Worm (Caenorhabditis elegans): ENCODE results near the gene dao-6.

dao-6 gene

DNA sequence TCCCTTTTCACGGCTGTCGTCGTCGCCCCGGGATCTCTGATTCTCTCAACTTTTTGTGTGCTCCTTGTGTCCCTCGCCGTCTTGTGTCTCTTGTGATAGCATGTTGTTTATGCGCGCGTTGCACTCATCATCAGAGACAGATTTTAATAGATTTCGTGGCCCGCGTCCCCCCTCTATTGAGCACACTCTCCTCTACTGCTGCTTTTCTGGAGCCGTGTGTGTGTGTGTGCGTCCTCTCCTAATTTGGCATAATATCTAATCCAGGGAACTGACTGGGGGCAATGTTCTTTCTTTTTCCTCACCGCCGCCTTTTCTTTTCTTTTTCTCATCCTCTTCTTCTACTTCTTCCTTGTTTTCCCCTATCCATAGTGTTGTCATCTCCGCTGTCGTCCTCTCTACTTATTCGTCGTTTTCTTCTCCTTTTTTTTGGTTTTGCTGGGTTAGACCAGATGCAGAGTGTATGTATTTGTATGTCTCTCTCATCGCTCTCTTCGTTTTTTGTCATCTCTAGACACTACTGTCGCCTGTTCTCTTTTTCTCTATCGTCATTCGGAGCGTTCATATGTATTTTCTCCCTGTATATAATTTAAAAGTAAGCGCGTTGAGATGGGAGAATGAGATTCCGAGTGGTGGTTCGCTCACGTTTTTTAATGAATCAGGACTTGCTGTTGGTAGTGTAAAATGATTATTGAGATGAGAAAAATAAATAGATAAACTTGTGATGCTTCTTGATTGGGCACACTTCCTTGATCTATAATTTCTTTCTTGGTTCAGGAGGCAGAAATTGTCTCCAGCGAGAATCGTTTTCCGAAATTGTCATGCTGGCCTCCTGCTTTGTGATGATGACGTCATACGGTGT lies 32.0 kb downstream of the dao-6 start (continued):
- TF ChIP-seq skn-1 (tag; optimal IDR thresholded peaks at IDR 0.05), result no peak
- TF ChIP-seq fkh-2 (tag; optimal IDR thresholded peaks at IDR 0.05), result no peak
- no peak for TF ChIP-seq ztf-11 (tag; optimal IDR thresholded peaks at IDR 0.05)
- TF ChIP-seq nhr-237 (tag; optimal IDR thresholded peaks at IDR 0.05), result no peak
- peak; percentile 12 for TF ChIP-seq elt-2 (tag; optimal IDR thresholded peaks at IDR 0.05)
- no peak for TF ChIP-seq sea-2 (GFP tag; optimal IDR thresholded peaks at IDR 0.05)
- no peak for TF ChIP-seq lsy-12 (tag; optimal IDR thresholded peaks at IDR 0.05)
- TF ChIP-seq egl-27 (tag; optimal IDR thresholded peaks at IDR 0.05), result no peak

DNA sequence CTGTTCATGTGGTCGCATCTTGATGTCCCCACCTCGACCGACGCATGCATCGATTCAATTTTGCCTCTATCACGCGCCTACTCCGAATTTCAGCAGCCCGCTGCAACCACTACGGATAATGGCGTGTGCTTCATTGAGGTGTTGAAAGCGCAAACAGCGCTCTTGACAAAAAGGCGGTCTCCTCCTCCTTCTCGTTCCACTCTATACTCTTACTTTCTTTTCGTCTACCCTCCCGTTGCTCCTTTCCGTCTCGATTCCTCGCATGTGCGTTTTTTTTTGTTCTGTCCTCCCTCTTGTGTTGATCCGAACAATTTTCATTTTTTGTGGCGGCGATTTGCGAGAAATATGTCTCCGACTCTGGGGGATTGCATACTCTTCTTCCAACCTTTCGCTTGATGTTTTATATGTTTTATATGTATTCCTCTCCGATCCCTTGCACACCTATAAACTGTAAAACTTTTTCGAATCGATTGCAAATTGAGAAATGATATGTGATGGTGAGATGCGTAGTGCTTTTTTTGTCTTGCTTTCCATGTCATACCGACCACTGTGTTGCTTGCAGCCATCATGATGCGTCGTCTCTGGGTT lies 33.2 kb downstream of the dao-6 start:
- TF ChIP-seq ama-1 (optimal IDR thresholded peaks at IDR 0.05), result no peak
- TF ChIP-seq elt-1 (tag; optimal IDR thresholded peaks at IDR 0.05), result no peak
- TF ChIP-seq egl-27 (tag; optimal IDR thresholded peaks at IDR 0.05), result no peak
- TF ChIP-seq unc-62 (GFP tag; optimal IDR thresholded peaks at IDR 0.05), result peak; percentile 6
- peak; percentile 6 for TF ChIP-seq elt-2 (tag; optimal IDR thresholded peaks at IDR 0.05)
- TF ChIP-seq egl-5 (tag; optimal IDR thresholded peaks at IDR 0.05), result no peak
- no peak for TF ChIP-seq nhr-12 (tag; optimal IDR thresholded peaks at IDR 0.05)
- TF ChIP-seq tbx-2 (tag; optimal IDR thresholded peaks at IDR 0.05), result no peak
- no peak for TF ChIP-seq R02D3.7 (tag; optimal IDR thresholded peaks at IDR 0.05)
- no peak for TF ChIP-seq mml-1 (tag; optimal IDR thresholded peaks at IDR 0.05)
- TF ChIP-seq pqm-1 (tag; optimal IDR thresholded peaks at IDR 0.05), result no peak
- TF ChIP-seq mdl-1 (tag; optimal IDR thresholded peaks at IDR 0.05), result no peak
- no peak for TF ChIP-seq nhr-25 (tag; optimal IDR thresholded peaks at IDR 0.05)
- no peak for TF ChIP-seq nhr-23 (tag; optimal IDR thresholded peaks at IDR 0.05)
- TF ChIP-seq hmg-11 (tag; optimal IDR thresholded peaks at IDR 0.05), result peak; percentile 28
- no peak for TF ChIP-seq ceh-16 (tag; optimal IDR thresholded peaks at IDR 0.05)
- TF ChIP-seq jun-1 (tag; optimal IDR thresholded peaks at IDR 0.05), result no peak
- no peak for TF ChIP-seq lsy-12 (tag; optimal IDR thresholded peaks at IDR 0.05)
- no peak for TF ChIP-seq nhr-67 (tag; optimal IDR thresholded peaks at IDR 0.05)
- no peak for TF ChIP-seq elt-3 (tag; optimal IDR thresholded peaks at IDR 0.05)
- TF ChIP-seq sea-2 (GFP tag; optimal IDR thresholded peaks at IDR 0.05), result no peak
- no peak for TF ChIP-seq nhr-77 (tag; optimal IDR thresholded peaks at IDR 0.05)
- no peak for TF ChIP-seq lin-15B (tag; optimal IDR thresholded peaks at IDR 0.05)
- no peak for TF ChIP-seq ceh-82 (tag; optimal IDR thresholded peaks at IDR 0.05)
- peak; percentile 68 for TF ChIP-seq pha-4 (tag; optimal IDR thresholded peaks at IDR 0.05)
- TF ChIP-seq fos-1 (tag; optimal IDR thresholded peaks at IDR 0.05), result no peak
- peak; percentile 3 for TF ChIP-seq nfya-1 (tag; optimal IDR thresholded peaks at IDR 0.05; ENCODE audit: insufficient read depth)
- no peak for TF ChIP-seq nhr-76 (tag; optimal IDR thresholded peaks at IDR 0.05)

DNA sequence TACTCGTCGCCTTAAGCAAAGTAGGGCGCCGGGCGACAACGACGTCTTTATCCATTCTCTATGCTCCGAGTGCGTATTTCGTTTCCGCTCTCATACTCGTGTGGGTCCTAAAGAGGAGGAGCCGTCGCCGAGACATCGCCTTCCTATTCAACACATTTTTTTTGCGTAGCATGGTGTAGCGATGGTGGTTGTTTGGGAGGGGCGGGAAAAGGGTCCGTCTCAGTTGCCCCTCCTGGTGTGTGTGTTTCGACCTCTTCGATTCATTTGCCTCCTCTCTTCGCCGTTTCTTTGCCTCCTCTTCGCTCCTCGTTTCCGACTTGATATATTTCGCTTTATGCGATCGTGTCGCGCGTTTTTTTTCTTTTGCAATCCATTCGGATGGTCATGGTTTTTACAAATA lies 34.2 kb downstream of the dao-6 start:
- TF ChIP-seq fos-1 (tag; optimal IDR thresholded peaks at IDR 0.05), result no peak
- peak; percentile 22 for TF ChIP-seq fkh-10 (GFP tag; optimal IDR thresholded peaks at IDR 0.05)

DNA sequence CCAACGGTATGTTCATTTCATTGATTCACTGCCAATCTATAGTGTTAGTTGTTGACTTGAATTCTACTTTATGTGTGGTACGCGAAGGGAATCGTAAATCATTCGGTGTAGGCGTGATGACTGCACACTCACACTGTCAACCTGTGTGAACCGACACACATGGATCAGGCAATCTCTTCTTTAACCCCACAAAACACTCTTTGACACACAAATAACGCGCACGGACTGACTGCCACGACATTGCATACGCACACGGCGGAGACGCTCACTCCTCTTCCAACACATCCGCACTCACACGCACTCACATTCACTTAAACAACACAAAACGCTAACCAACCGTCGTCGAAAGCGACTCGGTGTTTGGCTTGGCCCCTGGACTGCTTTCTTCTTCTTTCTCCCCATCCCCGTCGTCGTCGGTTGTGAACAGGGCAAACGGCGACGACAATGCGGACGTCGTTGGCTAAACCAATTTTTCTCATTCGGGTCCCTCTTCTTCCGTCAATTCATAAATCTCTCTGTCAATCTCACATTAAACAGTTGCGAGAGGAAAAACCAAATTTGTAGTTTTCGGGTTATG lies 35.8 kb downstream of the dao-6 start:
- TF ChIP-seq nhr-12 (tag; optimal IDR thresholded peaks at IDR 0.05), result no peak
- no peak for TF ChIP-seq aly-2 (tag; optimal IDR thresholded peaks at IDR 0.05)
- TF ChIP-seq tbx-2 (tag; optimal IDR thresholded peaks at IDR 0.05), result no peak
- TF ChIP-seq nfya-1 (tag; optimal IDR thresholded peaks at IDR 0.05; ENCODE audit: insufficient read depth), result peak; percentile 15
- TF ChIP-seq nhr-23 (tag; optimal IDR thresholded peaks at IDR 0.05), result peak; percentile 15
- no peak for TF ChIP-seq mdl-1 (tag; optimal IDR thresholded peaks at IDR 0.05)
- TF ChIP-seq lin-39 (tag; optimal IDR thresholded peaks at IDR 0.05), result peak; percentile 60
- TF ChIP-seq elt-1 (tag; optimal IDR thresholded peaks at IDR 0.05), result no peak
- TF ChIP-seq fos-1 (tag; optimal IDR thresholded peaks at IDR 0.05), result no peak
- TF ChIP-seq nhr-11 (tag; optimal IDR thresholded peaks at IDR 0.05), result no peak
- no peak for TF ChIP-seq eor-1 (tag; optimal IDR thresholded peaks at IDR 0.05)
